Fruit fly (Drosophila melanogaster) S2 (cell line): ENCODE measurements around the gene beta'COP.

Experiments used
- CG8478 ChIP-seq: fragments of >200 bp; optimal IDR thresholded peaks from 2 replicates; lab custom pipeline; 2018
- CTCF ChIP-seq, 2 experiments: fragments of >200 bp; optimal IDR thresholded peaks; 2 replicates each; lab custom pipeline; 2018

beta'COP gene

dm6 chr2L:13373435-13374242, 5.1 kb upstream of the beta'COP start, which contains the start of the genes Bdp1 and CG6565:
Gene Bdp1, minus strand, starts transcription at chr2L:13373890.
Gene CG6565, plus strand, starts transcription at chr2L:13374019.
- TF ChIP-seq CTCF (optimal IDR thresholded peaks at IDR 0.05; lab: Kevin White, UChicago), result no peak

- TF ChIP-seq CTCF (optimal IDR thresholded peaks at IDR 0.05; lab: Kevin White, UChicago) (no peak), CG8478 (lab: Kevin White, UChicago) (no peak)
These were observed 2.6 kb upstream of the beta'COP start for dm6 chr2L:13376086-13376485.

dm6 chr2L:13382351-13383029, 3.8 kb downstream of the beta'COP start, which contains the start of gene loqs:
Gene loqs, plus strand, starts transcription at chr2L:13382652.
- no peak for TF ChIP-seq CTCF (optimal IDR thresholded peaks at IDR 0.05; lab: Kevin White, UChicago)
- no peak for TF ChIP-seq CG8478 (lab: Kevin White, UChicago)

DNA sequence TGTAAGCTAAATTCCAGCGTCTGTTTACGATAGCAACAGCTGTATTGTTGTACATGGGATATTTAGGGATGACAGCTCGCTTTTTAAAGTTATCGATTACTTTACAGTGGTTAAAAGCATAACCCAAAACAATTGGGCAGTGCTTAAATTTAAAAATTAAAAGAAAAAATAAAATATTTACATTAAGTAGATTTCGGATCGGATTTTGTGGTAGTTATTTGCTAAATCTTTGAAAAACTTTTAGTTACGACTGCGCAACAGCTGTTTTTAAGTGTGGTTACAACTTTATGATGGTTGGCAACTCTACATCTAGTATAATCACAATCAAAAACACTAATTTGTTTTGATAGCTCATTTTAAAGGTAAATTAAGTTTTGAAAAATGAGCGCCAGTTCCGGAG, 8.6 kb downstream of the beta'COP start, which contains the start of the genes Ing5 and CG7099:
Gene Ing5, minus strand, starts transcription at position 58 of the 400 bp plus-strand sequence.
Gene CG7099, plus strand, starts transcription at position 317 of the 400 bp plus-strand sequence.
- no peak for TF ChIP-seq CG8478 (lab: Kevin White, UChicago)
- no peak for TF ChIP-seq CTCF (optimal IDR thresholded peaks at IDR 0.05; lab: Kevin White, UChicago)

dm6 chr2L:13394903-13395302, 16.2 kb downstream of the beta'COP start, which contains the start of gene RpL24:
Gene RpL24, minus strand, starts transcription at chr2L:13395131.
- TF ChIP-seq CG8478 (lab: Kevin White, UChicago) (no peak), CTCF (optimal IDR thresholded peaks at IDR 0.05; lab: Kevin White, UChicago) (peak in 1 of 2 experiments; percentile 46)

- TF ChIP-seq CG8478 (lab: Kevin White, UChicago) (no peak), CTCF (optimal IDR thresholded peaks at IDR 0.05; lab: Kevin White, UChicago) (no peak)
These were observed 17.4 kb downstream of the beta'COP start, which contains the start of gene CG16957 for dm6 chr2L:13396084-13396483. Gene CG16957, minus strand, starts transcription at chr2L:13396184.

dm6 chr2L:13397393-13397792, 18.7 kb downstream of the beta'COP start:
- no peak for TF ChIP-seq CTCF (optimal IDR thresholded peaks at IDR 0.05; lab: Kevin White, UChicago)
- no peak for TF ChIP-seq CG8478 (lab: Kevin White, UChicago)

DNA sequence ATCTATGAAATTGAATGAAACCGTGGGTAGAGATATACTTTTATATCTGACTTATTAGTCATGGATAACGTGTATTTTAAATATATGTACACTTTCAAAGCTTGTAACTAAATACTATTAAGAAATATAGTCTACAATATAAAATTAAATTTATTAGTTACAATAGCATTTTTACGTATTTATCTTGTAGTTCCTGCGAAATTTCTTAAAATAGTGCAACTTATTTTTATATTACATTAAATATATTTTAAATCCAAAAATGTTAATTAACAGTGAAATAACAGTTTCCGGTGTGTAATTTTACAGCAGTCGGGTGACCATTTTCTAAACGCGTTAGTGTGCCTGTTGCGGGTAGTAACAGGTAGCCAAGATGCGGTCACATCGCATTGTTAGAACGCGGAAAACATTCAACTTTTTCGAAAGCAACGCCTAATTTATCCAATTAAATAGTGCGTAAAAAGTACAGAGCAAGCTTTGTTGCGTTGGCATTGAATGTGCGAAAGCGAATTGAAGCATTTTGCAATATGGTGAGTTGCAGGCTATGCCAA, 20.0 kb downstream of the beta'COP start, which contains the start of the genes CG10859 and CG7110:
Gene CG10859, minus strand, starts transcription at position 51 of the 548 bp plus-strand sequence.
Gene CG7110, plus strand, starts transcription at position 378 of the 548 bp plus-strand sequence.
- TF ChIP-seq CTCF (optimal IDR thresholded peaks at IDR 0.05; lab: Kevin White, UChicago) (no peak), CG8478 (lab: Kevin White, UChicago) (no peak)

DNA sequence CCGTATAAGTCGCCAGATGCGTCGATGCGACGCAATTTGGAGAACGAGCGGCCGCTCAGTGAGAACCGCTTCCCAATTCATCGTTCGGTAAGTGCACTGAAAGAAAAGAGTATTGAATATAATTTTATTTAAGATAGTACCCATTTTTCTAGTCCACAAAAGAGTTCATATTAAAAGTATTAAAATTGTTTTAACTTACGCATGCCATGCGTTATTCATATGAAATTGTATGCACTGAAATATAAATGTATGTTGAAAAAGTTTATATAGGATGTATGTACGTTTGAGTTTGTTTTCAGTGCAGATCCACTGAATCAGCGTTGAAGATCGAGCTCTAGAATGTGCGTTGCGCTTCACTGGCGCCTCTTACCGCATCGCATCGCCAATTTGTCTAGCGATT, 20.9 kb downstream of the beta'COP start:
- TF ChIP-seq CTCF (optimal IDR thresholded peaks at IDR 0.05; lab: Kevin White, UChicago) (no peak), CG8478 (lab: Kevin White, UChicago) (no peak)

dm6 chr2L:13411566-13411965, 32.9 kb downstream of the beta'COP start, which contains the start of gene Vm34Ca:
Gene Vm34Ca, minus strand, starts transcription at chr2L:13411631.
- TF ChIP-seq CG8478 (lab: Kevin White, UChicago), result no peak
- no peak for TF ChIP-seq CTCF (optimal IDR thresholded peaks at IDR 0.05; lab: Kevin White, UChicago)

DNA sequence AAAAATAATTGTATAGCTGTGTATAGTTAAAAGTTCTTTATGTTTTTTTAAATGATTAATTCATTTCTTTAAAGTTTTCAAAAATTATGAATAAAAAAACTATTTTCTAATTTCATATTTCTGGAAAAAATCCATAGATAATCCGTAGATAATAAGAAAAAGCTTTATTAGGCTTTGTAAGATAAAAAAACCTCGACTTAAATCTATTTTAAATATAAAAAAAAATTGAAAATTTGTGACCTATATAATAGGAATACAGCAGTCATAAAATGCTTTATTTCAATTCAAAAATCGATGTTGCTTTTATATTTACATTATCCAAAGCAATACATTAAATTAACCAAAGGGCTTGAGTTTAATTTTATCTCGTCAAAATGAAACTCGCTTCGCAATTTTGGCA, 33.5 kb downstream of the beta'COP start, which contains the start of gene Flad2:
Gene Flad2, plus strand, starts transcription at position 301 of the 400 bp plus-strand sequence.
- TF ChIP-seq CTCF (optimal IDR thresholded peaks at IDR 0.05; lab: Kevin White, UChicago), result no peak
- TF ChIP-seq CG8478 (lab: Kevin White, UChicago), result no peak

- TF ChIP-seq CG8478 (lab: Kevin White, UChicago) (no peak), CTCF (optimal IDR thresholded peaks at IDR 0.05; lab: Kevin White, UChicago) (no peak)
These were observed 36.1 kb downstream of the beta'COP start, which contains the start of the genes CG16956, CG42784 and CG43850 for dm6 chr2L:13414525-13415481. Gene CG16956, minus strand, starts transcription at chr2L:13414575. Gene CG42784, plus strand, starts transcription at chr2L:13415431. Gene CG43850, plus strand, starts transcription at chr2L:13415431.

DNA sequence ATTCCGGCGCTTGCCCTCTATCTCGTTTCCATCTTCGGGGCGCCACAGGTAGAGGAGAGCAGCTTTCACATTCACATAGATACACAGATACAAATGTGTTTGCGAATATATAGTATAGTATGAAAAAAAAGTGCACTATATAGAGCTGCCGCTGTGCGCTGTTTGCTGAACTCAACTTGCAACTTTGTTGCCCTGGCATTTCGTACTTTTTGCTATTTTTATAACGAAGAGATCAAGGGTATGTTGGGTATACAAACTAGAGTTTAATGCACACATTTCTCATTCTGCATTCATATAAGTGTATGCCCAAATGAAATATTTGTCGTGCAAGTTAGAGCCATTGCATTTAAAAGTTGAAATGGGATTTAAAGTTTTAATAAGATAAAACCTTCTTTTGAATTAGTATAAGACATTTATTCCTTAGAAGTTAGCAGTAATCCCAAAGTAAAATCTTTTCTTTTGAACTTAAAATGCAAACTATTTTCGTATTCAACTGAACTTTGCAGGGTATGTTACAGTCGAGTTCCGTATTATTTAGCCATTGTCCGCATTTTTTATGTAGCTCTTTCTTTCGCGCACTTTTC, 52.3 kb downstream of the beta'COP start:
- no peak for TF ChIP-seq CG8478 (lab: Kevin White, UChicago)
- no peak for TF ChIP-seq CTCF (optimal IDR thresholded peaks at IDR 0.05; lab: Kevin White, UChicago)
